Worm (Caenorhabditis elegans): Measurements from ENCODE around the gene srh-83.

DNA sequence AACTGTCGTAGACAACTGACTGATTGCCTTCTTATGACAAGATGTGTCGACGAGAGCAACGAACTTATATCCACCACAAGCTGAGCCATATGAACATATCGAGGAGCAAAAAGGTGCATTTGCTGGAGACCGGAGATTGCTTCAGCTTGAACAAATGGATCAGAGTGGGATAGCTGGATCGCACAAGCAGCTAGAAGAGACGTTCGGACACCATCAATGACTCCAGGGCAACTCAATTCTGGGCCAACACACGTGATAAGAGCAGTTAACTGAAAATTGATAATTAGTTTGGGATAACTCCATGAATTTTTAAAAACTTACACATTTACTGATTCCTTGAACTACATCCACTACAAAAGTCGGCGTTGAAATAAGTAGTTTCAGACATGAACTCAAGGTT, 44.7 kb downstream of the srh-83 start:
- TF ChIP-seq ztf-11 (tag; optimal IDR thresholded peaks at IDR 0.05), result no peak
- no peak for TF ChIP-seq snpc-4 (tag; optimal IDR thresholded peaks at IDR 0.05)

All from whole organism, mixed stage, embryonic.